Worm (Caenorhabditis elegans) whole organism, L4/young adult: ENCODE results near the gene ceh-63.

Source experiments
- W03F9.2 ChIP-seq: fragments of 150-350 bp; optimal IDR thresholded peaks from 2 replicates; lab custom pipeline; 2014; ENCODE audit warnings: missing biosample characterization, missing genetic modification characterization
- him-1 ChIP-seq: sonication (generic microtip); optimal IDR thresholded peaks from 2 replicates; lab custom pipeline; 2016; ENCODE audit warnings: missing genotype, missing genetic modification reagents, missing genetic modification characterization, missing compliant biosample characterization

DNA sequence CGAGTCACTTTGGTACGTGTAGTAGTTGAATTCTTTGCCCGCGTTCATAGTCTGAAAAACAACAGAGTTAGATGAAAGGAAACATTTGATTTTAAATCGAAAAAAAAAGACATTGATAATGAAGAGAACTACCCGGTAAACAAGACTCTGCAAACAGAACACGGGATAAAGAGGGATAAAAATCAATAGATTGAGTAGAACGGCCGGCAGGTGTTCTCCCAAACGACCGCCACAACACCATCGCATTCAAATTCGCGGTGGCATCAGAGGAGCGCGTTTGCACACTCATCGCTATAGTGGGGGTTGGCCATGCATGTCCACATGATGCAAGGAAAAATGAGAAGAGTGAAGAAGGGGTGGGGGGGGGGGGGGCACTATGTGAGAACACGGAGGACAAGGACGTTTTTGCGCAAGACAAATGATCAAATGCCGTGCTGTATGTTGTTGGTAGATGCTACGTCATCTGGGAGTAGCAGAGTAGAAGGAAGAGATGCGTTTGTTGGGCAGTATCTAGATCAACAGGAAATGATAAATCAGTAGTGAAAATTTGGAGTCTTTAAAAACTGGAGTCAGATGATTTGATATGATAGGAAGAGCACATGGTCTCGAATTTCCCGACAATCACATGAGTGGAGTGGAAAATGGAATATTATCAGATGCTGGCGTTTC, 4.8 kb upstream of the ceh-63 start, which contains the start of gene tag-52:
- TF ChIP-seq him-1 (tag; lab: Kevin White, UChicago) (no peak), W03F9.2 (tag; lab: Kevin White, UChicago) (no peak)
